Fruit fly (Drosophila melanogaster): ENCODE measurements around the gene Skel.

Gene Skel

dm6 chr3R:10688835-10689234 is 2.1 kb downstream of the Skel start (continued):
- no peak for TF ChIP-seq slou (GFP tag; optimal IDR thresholded peaks at IDR 0.05)
- TF ChIP-seq otp (GFP tag; IDR thresholded peaks at IDR 0.05): peak; percentile 43; the same call in 1 of the 3 replicates
- no peak for TF ChIP-seq odd (GFP tag; optimal IDR thresholded peaks at IDR 0.05)
- 0 out of 2 replicates have a peak, but pooled peaks have one; percentile 15 for TF ChIP-seq CG17328 (GFP tag; IDR thresholded peaks at IDR 0.05)
- TF ChIP-seq lbe (GFP tag; optimal IDR thresholded peaks at IDR 0.05): no peak
- TF ChIP-seq Bteb2 (GFP tag; optimal IDR thresholded peaks at IDR 0.05): peak; percentile 56
- TF ChIP-seq Eip74EF (GFP tag; optimal IDR thresholded peaks at IDR 0.05): no peak
- TF ChIP-seq ato (GFP tag; IDR thresholded peaks at IDR 0.05; ENCODE audit: partially characterized antibody): no peak
- TF ChIP-seq CG9215 (GFP tag; IDR thresholded peaks at IDR 0.05): peak; percentile 55
- TF ChIP-seq Rfx (GFP tag; IDR thresholded peaks at IDR 0.05): peak; percentile 88
- no peak for TF ChIP-seq tna (GFP tag; IDR thresholded peaks at IDR 0.05; ENCODE audit: partially characterized antibody)
- TF ChIP-seq NC2α (GFP tag; optimal IDR thresholded peaks at IDR 0.05): no peak
- peak; percentile 69; the same call in 2 of the 3 replicates for TF ChIP-seq CG11456 (GFP tag; IDR thresholded peaks at IDR 0.05)
- TF ChIP-seq Ets65A (GFP tag): no peak
- peak; percentile 7 for TF ChIP-seq tup (GFP tag; optimal IDR thresholded peaks at IDR 0.05)
- TF ChIP-seq stc (GFP tag; IDR thresholded peaks at IDR 0.05): no peak
- peak; percentile 57 for TF ChIP-seq CG8924 (tag; optimal IDR thresholded peaks at IDR 0.05)
- TF ChIP-seq Fer3 (tag; optimal IDR thresholded peaks at IDR 0.05): peak; percentile 72
- TF ChIP-seq zfh2 (GFP tag; optimal IDR thresholded peaks at IDR 0.05): no peak
- TF ChIP-seq CG17359 (tag; optimal IDR thresholded peaks at IDR 0.05): peak; percentile 46
- no peak for TF ChIP-seq HLH4C (GFP tag; IDR thresholded peaks at IDR 0.05; ENCODE audit: partially characterized antibody)
- TF ChIP-seq CG30020 (tag; optimal IDR thresholded peaks at IDR 0.05): no peak
- TF ChIP-seq CG14860 (GFP tag; IDR thresholded peaks at IDR 0.05; ENCODE audit: partially characterized antibody): no peak
- TF ChIP-seq CG1024 (GFP tag; IDR thresholded peaks at IDR 0.05): no peak
- no peak for TF ChIP-seq gt (GFP tag; IDR thresholded peaks at IDR 0.05)
- no peak for TF ChIP-seq CG11398 (GFP tag; optimal IDR thresholded peaks at IDR 0.05)
- peak; percentile 32 for TF ChIP-seq CG12155 (GFP tag; optimal IDR thresholded peaks at IDR 0.05)
- TF ChIP-seq crp (GFP tag; optimal IDR thresholded peaks at IDR 0.05): no peak
- no peak for TF ChIP-seq HLH3B (GFP tag; IDR thresholded peaks at IDR 0.05)
- no peak for TF ChIP-seq Sin3A (optimal IDR thresholded peaks at IDR 0.05)
- peak; percentile 14 for TF ChIP-seq CG8281 (tag; optimal IDR thresholded peaks at IDR 0.05)
- TF ChIP-seq scrt (GFP tag; optimal IDR thresholded peaks at IDR 0.05): peak; percentile 52
- TF ChIP-seq repo (GFP tag; optimal IDR thresholded peaks at IDR 0.05): no peak
- TF ChIP-seq CG18619 (GFP tag; optimal IDR thresholded peaks at IDR 0.05): peak; percentile 10
- TF ChIP-seq prd (optimal IDR thresholded peaks at IDR 0.05): no peak
- peak; percentile 67; the same call in 2 of the 3 replicates for TF ChIP-seq prd (GFP tag; IDR thresholded peaks at IDR 0.05)
- peak; percentile 5 for TF ChIP-seq phol (tag; optimal IDR thresholded peaks at IDR 0.05)
- TF ChIP-seq Dll (GFP tag; IDR thresholded peaks at IDR 0.05; ENCODE audit: partially characterized antibody): no peak
- TF ChIP-seq CG16815 (GFP tag; optimal IDR thresholded peaks at IDR 0.05): no peak
- no peak for TF ChIP-seq CG2889 (GFP tag; IDR thresholded peaks at IDR 0.05)
- TF ChIP-seq CG7745 (tag; optimal IDR thresholded peaks at IDR 0.05): no peak
- TF ChIP-seq CG12236 (GFP tag; optimal IDR thresholded peaks at IDR 0.05): no peak
- TF ChIP-seq CG18764 (GFP tag; optimal IDR thresholded peaks at IDR 0.05): no peak
- TF ChIP-seq CG9609 (GFP tag; optimal IDR thresholded peaks at IDR 0.05): no peak
- TF ChIP-seq Usf (GFP tag; optimal IDR thresholded peaks at IDR 0.05): no peak
- TF ChIP-seq CG17829 (tag; optimal IDR thresholded peaks at IDR 0.05): peak; percentile 40
- TF ChIP-seq CG11085 (GFP tag; IDR thresholded peaks at IDR 0.05): 0 out of 2 replicates have a peak, but pooled peaks have one; percentile 29
- peak; percentile 28 for TF ChIP-seq Sox102F (GFP tag; optimal IDR thresholded peaks at IDR 0.05)
- no peak for TF ChIP-seq HLH54F (GFP tag; optimal IDR thresholded peaks at IDR 0.05)
- TF ChIP-seq CG8089 (GFP tag; optimal IDR thresholded peaks at IDR 0.05): no peak
- no peak for TF ChIP-seq pnt (GFP tag; optimal IDR thresholded peaks at IDR 0.05)
- peak; percentile 50; the same call in 1 of the 2 replicates for TF ChIP-seq lmd (GFP tag; IDR thresholded peaks at IDR 0.05)

Measured in whole organism, embryonic.